Fruit fly (Drosophila melanogaster) whole organism, prepupa: ENCODE measurements around the gene Ndc1.
A peak's percentile ranks its signal among the peaks of the same experiment; 100 is the strongest.

Experiments used
- Sox14 ChIP-seq: fragments of 200-800 bp; sonication (Bioruptor generic); optimal IDR thresholded peaks from 3 replicates; lab custom pipeline; 2016; ENCODE audit warnings: missing biosample characterization, missing genetic modification characterization
- cyc ChIP-seq: fragments of 200-800 bp; sonication (Bioruptor generic); optimal IDR thresholded peaks from 3 replicates; lab custom pipeline; 2016; ENCODE audit warnings: missing biosample characterization, missing genetic modification characterization

DNA sequence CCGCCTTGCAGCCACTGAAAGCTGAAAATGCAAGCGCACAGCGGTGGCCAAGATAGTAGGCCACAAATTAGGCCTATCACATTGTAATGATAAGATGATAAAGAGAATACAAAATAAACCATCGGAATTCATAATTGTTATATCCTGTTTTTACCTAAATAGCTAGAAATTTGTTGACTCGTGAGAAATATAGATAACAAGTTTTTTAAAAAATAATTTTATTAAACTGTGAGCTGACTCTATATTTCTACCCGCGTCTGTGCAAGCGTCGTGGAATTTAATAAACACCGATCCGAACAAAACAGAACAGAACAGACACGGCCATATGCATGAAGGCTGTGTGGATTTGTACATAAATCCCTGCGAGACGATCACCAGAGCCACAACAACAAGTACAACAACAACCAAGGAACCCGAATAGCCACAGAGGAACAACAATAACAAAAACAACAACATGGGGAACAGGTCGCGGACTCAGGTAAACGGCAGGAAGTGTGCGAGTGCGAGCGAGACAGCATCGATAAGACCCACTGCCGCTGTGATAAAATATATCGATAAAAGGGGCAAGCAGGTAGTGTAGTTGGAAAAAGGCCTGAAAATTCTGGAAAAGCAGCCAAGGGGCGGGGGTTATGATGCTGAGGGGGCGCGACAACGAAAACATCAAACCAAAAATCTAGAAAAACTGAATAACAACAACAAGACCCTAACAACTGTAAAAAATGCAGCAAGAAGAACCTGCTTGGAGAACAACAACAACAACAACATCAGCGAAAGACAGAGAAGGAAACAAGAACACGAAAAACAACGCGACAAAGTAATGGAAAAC lies 37.7 kb upstream of the Ndc1 start:
- peak; percentile 94 for TF ChIP-seq cyc (GFP tag; lab: Kevin White, UChicago)
- peak; percentile 96 for TF ChIP-seq Sox14 (GFP tag; lab: Kevin White, UChicago)
